Worm (Caenorhabditis elegans): ENCODE measurements around the gene T19C9.8.

DNA sequence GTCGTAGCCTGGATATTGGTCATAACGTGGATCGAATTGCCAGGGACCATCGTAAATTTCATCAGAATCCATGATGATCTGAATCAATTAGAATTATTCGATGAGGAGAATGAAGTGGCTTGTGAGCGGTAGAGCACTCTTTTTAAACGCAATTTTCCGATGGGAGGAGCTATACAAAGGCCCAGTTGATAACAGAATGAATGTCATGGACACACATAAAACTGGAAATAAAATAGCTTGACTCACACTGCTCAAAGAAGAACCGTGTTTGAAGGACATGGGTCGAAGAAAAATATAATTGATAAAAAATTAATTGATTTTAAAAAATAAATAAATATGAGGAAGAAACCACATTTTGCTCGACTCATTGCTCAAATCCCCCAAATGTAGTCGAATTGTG lies 30.9 kb upstream of the T19C9.8 start, which contains the start of gene Y68A4A.13:
- TF ChIP-seq pqm-1 (tag; optimal IDR thresholded peaks at IDR 0.05) (no peak), lsy-2 (tag; optimal IDR thresholded peaks at IDR 0.05) (no peak), zag-1 (tag; optimal IDR thresholded peaks at IDR 0.05) (no peak), cey-2 (tag; optimal IDR thresholded peaks at IDR 0.05; ENCODE audit: borderline replicate concordance, insufficient read depth) (no peak), F44E2.7 (GFP tag; IDR thresholded peaks at IDR 0.05) (no peak), fkh-10 (GFP tag; optimal IDR thresholded peaks at IDR 0.05) (no peak), F37D6.2 (tag; optimal IDR thresholded peaks at IDR 0.05) (no peak), nhr-237 (tag; optimal IDR thresholded peaks at IDR 0.05) (no peak), nhr-42 (GFP tag; IDR thresholded peaks at IDR 0.05) (no peak), nhr-28 (tag; optimal IDR thresholded peaks at IDR 0.05) (no peak), nhr-76 (tag; optimal IDR thresholded peaks at IDR 0.05) (no peak)

Data from whole organism, L4 larva.